Worm (Caenorhabditis elegans) whole organism, early embryonic: Measurements from ENCODE around the gene F53F4.4.

Experiments
- F13C5.2 ChIP-seq: sonication (generic microtip); optimal IDR thresholded peaks from 2 replicates; lab custom pipeline; 2017; ENCODE audit warnings: mild to moderate bottlenecking, missing genetic modification characterization, inconsistent platforms, missing compliant biosample characterization
- aly-1 ChIP-seq: sonication (generic microtip); optimal IDR thresholded peaks from 2 replicates; lab custom pipeline; 2016; ENCODE audit warnings: missing genetic modification characterization, missing compliant biosample characterization
- ama-1 ChIP-seq: fragments of 150-350 bp; optimal IDR thresholded peaks from 2 replicates; lab custom pipeline; 2014
- ceh-36 ChIP-seq: sonication (generic microtip); optimal IDR thresholded peaks from 2 replicates; lab custom pipeline; 2016; ENCODE audit warnings: missing genetic modification characterization, inconsistent platforms, missing compliant biosample characterization
- ets-7 ChIP-seq: sonication (generic microtip); optimal IDR thresholded peaks from 2 replicates; lab custom pipeline; 2016; ENCODE audit warnings: missing genotype, missing genetic modification characterization, missing compliant biosample characterization
- flt-1 ChIP-seq: fragments of 200-800 bp; sonication (Bioruptor generic); IDR thresholded peaks from 2 replicates; pipeline ENCODE4 v1.3.6; 2022; ENCODE audit warnings: missing genetic modification characterization, missing compliant biosample characterization
- hmg-4 ChIP-seq: fragments of 200-800 bp; sonication (Bioruptor generic); optimal IDR thresholded peaks from 2 replicates; lab custom pipeline; 2018; ENCODE audit warnings: mild to moderate bottlenecking, missing genetic modification characterization, missing compliant biosample characterization
- pes-1 ChIP-seq: fragments of 200-800 bp; sonication (Bioruptor generic); IDR thresholded peaks from 2 replicates; pipeline ENCODE4 v1.3.6; 2022; ENCODE audit warnings: missing genetic modification reagents, missing genetic modification characterization, missing compliant biosample characterization
- scrt-1 ChIP-seq: fragments of 200-800 bp; sonication (Bioruptor generic); IDR thresholded peaks from 2 replicates; pipeline ENCODE4 v1.3.6; 2022; ENCODE audit warnings: missing genetic modification characterization, missing compliant biosample characterization
- sea-1 ChIP-seq: fragments of 200-800 bp; sonication (Bioruptor generic); conservative IDR thresholded peaks from 2 replicates; pipeline ENCODE4 v1.3.6; 2022; ENCODE audit warnings: missing genetic modification characterization, missing compliant biosample characterization
- tbx-11 ChIP-seq: fragments of 200-800 bp; sonication (Bioruptor generic); IDR thresholded peaks from 2 replicates; pipeline ENCODE4 v1.3.6; 2022; ENCODE audit warnings: missing genetic modification characterization, missing compliant biosample characterization
- tbx-37 ChIP-seq: fragments of 200-800 bp; sonication (Bioruptor generic); conservative IDR thresholded peaks from 2 replicates; pipeline ENCODE4 v1.3.6; 2022; ENCODE audit warnings: missing genetic modification reagents, missing genetic modification characterization, missing compliant biosample characterization
- tra-4 ChIP-seq: sonication (generic microtip); optimal IDR thresholded peaks from 2 replicates; lab custom pipeline; 2017; ENCODE audit warnings: missing genetic modification characterization, missing compliant biosample characterization

DNA sequence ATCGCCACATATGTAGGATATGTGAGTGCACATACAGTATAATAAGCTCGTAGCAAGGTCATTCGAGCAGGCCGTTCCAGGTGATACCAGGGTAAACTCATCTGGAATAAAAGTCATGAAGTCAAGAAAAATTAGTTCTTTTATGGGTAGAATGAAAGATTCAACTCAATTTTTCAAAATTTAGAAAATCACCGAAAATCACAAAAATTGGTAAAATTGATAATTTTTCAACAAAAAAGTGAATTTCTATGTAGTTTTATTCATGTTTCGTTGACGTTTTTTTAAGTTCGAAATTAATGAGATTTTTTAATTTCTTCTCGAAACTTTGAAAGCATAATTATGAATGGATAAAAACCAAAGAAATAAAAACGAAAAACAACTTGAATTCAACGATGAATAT, 28.5 kb downstream of the F53F4.4 start, which contains the start of gene F53F4.16:
- TF ChIP-seq ama-1 (no peak), F13C5.2 (no peak), flt-1 (GFP tag; lab: Robert Waterston, UW) (no peak), tbx-11 (GFP tag; lab: Robert Waterston, UW) (no peak), hmg-4 (GFP tag; lab: Kevin White, UChicago) (no peak), sea-1 (GFP tag; lab: Robert Waterston, UW) (no peak), scrt-1 (GFP tag; lab: Robert Waterston, UW) (no peak), ets-7 (tag; lab: Kevin White, UChicago) (no peak), tbx-37 (GFP tag; lab: Robert Waterston, UW) (no peak), aly-1 (no peak), tra-4 (tag; lab: Kevin White, UChicago) (no peak), ceh-36 (tag; lab: Kevin White, UChicago) (no peak), pes-1 (GFP tag; lab: Robert Waterston, UW) (no peak)
